Worm (Caenorhabditis elegans) whole organism, mixed stage, embryonic: ENCODE data around the gene clec-72.

Experiments used
- M03D4.4 ChIP-seq: sonication (generic microtip); optimal IDR thresholded peaks from 2 replicates; lab custom pipeline; 2017; ENCODE audit warnings: mild to moderate bottlenecking, missing genetic modification characterization, missing compliant biosample characterization
- bed-3 ChIP-seq: fragments of 200-800 bp; sonication (Bioruptor generic); optimal IDR thresholded peaks from 3 replicates; lab custom pipeline; 2018; ENCODE audit warnings: mild to moderate bottlenecking, missing genetic modification characterization, moderate library complexity, missing compliant biosample characterization
- blmp-1 ChIP-seq: fragments of 150-350 bp; optimal IDR thresholded peaks from 2 replicates; lab custom pipeline; 2014; ENCODE audit warnings: missing biosample characterization, missing genetic modification characterization
- ceh-43 ChIP-seq: fragments of 200-800 bp; sonication (Bioruptor generic); optimal IDR thresholded peaks from 2 replicates; lab custom pipeline; 2018; ENCODE audit warnings: mild to moderate bottlenecking, missing genetic modification characterization, moderate library complexity, missing compliant biosample characterization
- ceh-83 ChIP-seq: fragments of 200-800 bp; sonication (Bioruptor generic); optimal IDR thresholded peaks from 2 replicates; lab custom pipeline; 2018; ENCODE audit warnings: mild to moderate bottlenecking, missing genetic modification characterization, missing compliant biosample characterization
- ces-1 ChIP-seq: fragments of 150-350 bp; optimal IDR thresholded peaks from 2 replicates; lab custom pipeline; 2014; ENCODE audit warnings: missing biosample characterization, missing genetic modification reagents, missing genetic modification characterization
- cnd-1 ChIP-seq: fragments of 200-800 bp; sonication (Bioruptor generic); optimal IDR thresholded peaks from 2 replicates; lab custom pipeline; 2018; ENCODE audit warnings: mild to moderate bottlenecking, missing genetic modification characterization, missing compliant biosample characterization
- drap-1 ChIP-seq: fragments of 200-800 bp; sonication (Bioruptor generic); optimal IDR thresholded peaks from 3 replicates; lab custom pipeline; 2018; ENCODE audit warnings: mild to moderate bottlenecking, missing genetic modification characterization, missing compliant biosample characterization
- elt-1 ChIP-seq: sonication (generic microtip); optimal IDR thresholded peaks from 2 replicates; lab custom pipeline; 2017; ENCODE audit warnings: missing genetic modification characterization, mild to moderate bottlenecking, missing compliant biosample characterization, antibody characterized with exemption, moderate library complexity, borderline replicate concordance; ENCODE audit not compliant: insufficient read depth
- elt-3 ChIP-seq: fragments of 150-350 bp; optimal IDR thresholded peaks from 2 replicates; lab custom pipeline; 2014; ENCODE audit warnings: missing biosample characterization, missing genetic modification characterization
- flh-1 ChIP-seq: fragments of 200-800 bp; sonication (Bioruptor generic); optimal IDR thresholded peaks from 2 replicates; lab custom pipeline; 2018; ENCODE audit warnings: mild to moderate bottlenecking, missing genetic modification characterization, moderate library complexity, missing compliant biosample characterization
- ham-2 ChIP-seq: fragments of 200-800 bp; sonication (Bioruptor generic); optimal IDR thresholded peaks from 2 replicates; lab custom pipeline; 2018; ENCODE audit warnings: mild to moderate bottlenecking, missing genetic modification characterization, missing compliant biosample characterization
- hlh-1 ChIP-seq: fragments of 150-350 bp; optimal IDR thresholded peaks from 2 replicates; lab custom pipeline; 2014; ENCODE audit warnings: missing biosample characterization, missing genetic modification reagents, missing genetic modification characterization
- lin-13 ChIP-seq: fragments of 150-350 bp; optimal IDR thresholded peaks from 2 replicates; lab custom pipeline; 2014; ENCODE audit warnings: missing biosample characterization, missing genetic modification characterization
- lsy-2 ChIP-seq: fragments of 150-350 bp; optimal IDR thresholded peaks from 2 replicates; lab custom pipeline; 2014; ENCODE audit warnings: missing biosample characterization, missing genetic modification characterization
- mep-1 ChIP-seq: fragments of 150-350 bp; optimal IDR thresholded peaks from 2 replicates; lab custom pipeline; 2017; ENCODE audit warnings: missing biosample characterization, missing genetic modification reagents, missing genetic modification characterization, inconsistent platforms
- mls-2 ChIP-seq: sonication (generic microtip); optimal IDR thresholded peaks from 2 replicates; lab custom pipeline; 2016; ENCODE audit warnings: mild to moderate bottlenecking, missing genetic modification characterization, moderate library complexity, missing compliant biosample characterization
- nhr-12 ChIP-seq: fragments of 150-350 bp; optimal IDR thresholded peaks from 2 replicates; lab custom pipeline; 2014; ENCODE audit warnings: missing biosample characterization, missing genetic modification characterization
- nhr-2 ChIP-seq: fragments of 150-350 bp; optimal IDR thresholded peaks from 2 replicates; lab custom pipeline; 2014; ENCODE audit warnings: missing biosample characterization, missing genetic modification characterization
- nhr-237 ChIP-seq: fragments of 150-350 bp; optimal IDR thresholded peaks from 2 replicates; lab custom pipeline; 2014; ENCODE audit warnings: missing biosample characterization, missing genetic modification characterization
- nhr-28 ChIP-seq: fragments of 150-350 bp; optimal IDR thresholded peaks from 2 replicates; lab custom pipeline; 2014; ENCODE audit warnings: missing biosample characterization, missing genetic modification characterization
- sem-2 ChIP-seq: fragments of 200-800 bp; sonication (Bioruptor generic); optimal IDR thresholded peaks from 2 replicates; lab custom pipeline; 2018; ENCODE audit warnings: mild to moderate bottlenecking, missing genetic modification characterization, missing compliant biosample characterization
- snpc-4 ChIP-seq: fragments of 150-350 bp; optimal IDR thresholded peaks from 2 replicates; lab custom pipeline; 2014; ENCODE audit warnings: missing biosample characterization, missing genetic modification characterization
- sptf-1 ChIP-seq: sonication (generic microtip); optimal IDR thresholded peaks from 2 replicates; lab custom pipeline; 2017; ENCODE audit warnings: mild to moderate bottlenecking, missing genetic modification characterization, moderate library complexity, missing compliant biosample characterization
- tbx-8 ChIP-seq: fragments of 200-800 bp; sonication (Bioruptor generic); optimal IDR thresholded peaks from 2 replicates; lab custom pipeline; 2018; ENCODE audit warnings: mild to moderate bottlenecking, missing genetic modification characterization, moderate library complexity, missing compliant biosample characterization
- unc-120 ChIP-seq: sonication (generic microtip); optimal IDR thresholded peaks from 2 replicates; lab custom pipeline; 2017; ENCODE audit warnings: missing genetic modification characterization, missing compliant biosample characterization; ENCODE audit not compliant: poor library complexity, severe bottlenecking
- unc-39 ChIP-seq: fragments of 150-350 bp; optimal IDR thresholded peaks from 2 replicates; lab custom pipeline; 2014; ENCODE audit warnings: missing biosample characterization, missing genetic modification characterization
- unc-62 ChIP-seq: fragments of 150-350 bp; optimal IDR thresholded peaks from 2 replicates; lab custom pipeline; 2014; ENCODE audit warnings: missing biosample characterization, missing genetic modification reagents, missing genetic modification characterization
- zip-8 ChIP-seq: fragments of 150-350 bp; optimal IDR thresholded peaks from 2 replicates; lab custom pipeline; 2014; ENCODE audit warnings: missing biosample characterization, missing genetic modification characterization
- ztf-11 ChIP-seq: fragments of 150-350 bp; optimal IDR thresholded peaks from 2 replicates; lab custom pipeline; 2014; ENCODE audit warnings: missing biosample characterization, missing genetic modification characterization

clec-72 gene

ce11 chrIV:3956705-3957104, 12.1 kb downstream of the clec-72 start, which contains the start of gene clec-74:
TSS of gene clec-74 (plus strand) at chrIV:3957005.
- TF ChIP-seq flh-1 (GFP tag; lab: Kevin White, UChicago) (no peak), zip-8 (tag; lab: Kevin White, UChicago) (no peak), elt-3 (tag; lab: Kevin White, UChicago) (no peak), elt-1 (tag; lab: Kevin White, UChicago) (no peak), snpc-4 (tag; lab: Kevin White, UChicago) (no peak), M03D4.4 (tag; lab: Kevin White, UChicago) (no peak), unc-39 (tag; lab: Kevin White, UChicago) (no peak), blmp-1 (tag; lab: Kevin White, UChicago) (no peak), unc-120 (tag; lab: Kevin White, UChicago) (no peak), unc-62 (GFP tag; lab: Kevin White, UChicago) (no peak), bed-3 (no peak), nhr-237 (tag; lab: Kevin White, UChicago) (no peak), lsy-2 (no peak)

ce11 chrIV:3960396-3960795, 15.8 kb downstream of the clec-72 start, which contains the start of gene clec-75:
TSS of gene clec-75 (plus strand) at chrIV:3960734.
- TF ChIP-seq tbx-8 (GFP tag; lab: Kevin White, UChicago) (no peak), elt-3 (tag; lab: Kevin White, UChicago) (no peak), unc-62 (GFP tag; lab: Kevin White, UChicago) (no peak), nhr-2 (tag; lab: Kevin White, UChicago) (no peak), mls-2 (tag; lab: Kevin White, UChicago) (no peak), zip-8 (tag; lab: Kevin White, UChicago) (no peak), nhr-12 (no peak), lsy-2 (no peak), ztf-11 (no peak), elt-1 (tag; lab: Kevin White, UChicago) (no peak), blmp-1 (tag; lab: Kevin White, UChicago) (no peak), nhr-28 (tag; lab: Kevin White, UChicago) (no peak), ceh-83 (GFP tag; lab: Kevin White, UChicago) (no peak), ces-1 (GFP tag; lab: Kevin White, UChicago) (no peak)

- TF ChIP-seq sptf-1 (tag; lab: Kevin White, UChicago): no peak
- no peak for TF ChIP-seq nhr-12
- TF ChIP-seq sem-2 (GFP tag; lab: Kevin White, UChicago): no peak
- TF ChIP-seq nhr-28 (tag; lab: Kevin White, UChicago): no peak
- TF ChIP-seq ceh-83 (GFP tag; lab: Kevin White, UChicago): no peak
- TF ChIP-seq ztf-11: no peak
- TF ChIP-seq cnd-1: no peak
- no peak for TF ChIP-seq ces-1 (GFP tag; lab: Kevin White, UChicago)
- TF ChIP-seq drap-1: no peak
- no peak for TF ChIP-seq lin-13 (tag; lab: Kevin White, UChicago)
- TF ChIP-seq mep-1 (tag; lab: Kevin White, UChicago): no peak
- TF ChIP-seq mls-2 (tag; lab: Kevin White, UChicago): no peak
- no peak for TF ChIP-seq M03D4.4 (tag; lab: Kevin White, UChicago)
- no peak for TF ChIP-seq ham-2
- no peak for TF ChIP-seq nhr-237 (tag; lab: Kevin White, UChicago)
- no peak for TF ChIP-seq elt-1 (tag; lab: Kevin White, UChicago)
Measured at ce11 chrIV:3962584-3962983, 18.0 kb downstream of the clec-72 start, which contains the start of gene Y46C8AM.1. TSS of gene Y46C8AM.1 (plus strand) at chrIV:3962884.

- TF ChIP-seq unc-120 (tag; lab: Kevin White, UChicago) (no peak), ceh-43 (GFP tag; lab: Kevin White, UChicago) (no peak), cnd-1 (no peak), hlh-1 (no peak), snpc-4 (tag; lab: Kevin White, UChicago) (no peak), lsy-2 (no peak), M03D4.4 (tag; lab: Kevin White, UChicago) (no peak)
Measured at ce11 chrIV:3963498-3963897, 18.9 kb downstream of the clec-72 start.

- TF ChIP-seq unc-62 (GFP tag; lab: Kevin White, UChicago) (no peak), cnd-1 (no peak), nhr-28 (tag; lab: Kevin White, UChicago) (no peak), M03D4.4 (tag; lab: Kevin White, UChicago) (no peak)
Measured at ce11 chrIV:3965013-3965412, 20.4 kb downstream of the clec-72 start, which contains the start of gene clec-76. TSS of gene clec-76 (plus strand) at chrIV:3965246.
